Worm (Caenorhabditis elegans): ENCODE data around the gene Y70C5A.3.
"Not testable (repeated sequence)": the region's sequence is repeated elsewhere in the genome, so short reads cannot be mapped to it uniquely, and the experiment has no call there.

The Y70C5A.3 gene

DNA sequence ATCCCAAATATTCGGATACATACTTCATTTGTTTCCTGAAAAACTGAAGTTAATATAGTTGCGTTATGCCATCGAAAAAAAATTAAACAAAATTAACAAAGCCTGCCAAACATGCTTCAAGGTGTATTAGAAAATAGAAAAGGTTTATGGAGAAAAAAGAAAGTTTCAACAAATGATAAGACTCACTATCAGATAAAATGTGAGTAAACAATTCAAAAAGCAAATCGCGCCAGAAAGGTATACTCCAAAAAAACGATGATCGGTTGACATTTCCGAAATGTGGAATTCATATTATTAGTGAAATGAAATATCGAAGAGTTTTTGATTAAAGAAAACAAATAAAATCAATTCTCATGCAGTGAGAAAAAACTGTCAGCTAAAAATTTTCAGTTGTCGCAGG is at the start of gene Y70C5A.3:
Gene Y70C5A.3, minus strand, starts transcription at position 50 of the 400 bp plus-strand sequence.
- TF ChIP-seq fos-1 (tag; optimal IDR thresholded peaks at IDR 0.05), result peak; percentile 22
- no peak for TF ChIP-seq nhr-129 (tag; optimal IDR thresholded peaks at IDR 0.05)

DNA sequence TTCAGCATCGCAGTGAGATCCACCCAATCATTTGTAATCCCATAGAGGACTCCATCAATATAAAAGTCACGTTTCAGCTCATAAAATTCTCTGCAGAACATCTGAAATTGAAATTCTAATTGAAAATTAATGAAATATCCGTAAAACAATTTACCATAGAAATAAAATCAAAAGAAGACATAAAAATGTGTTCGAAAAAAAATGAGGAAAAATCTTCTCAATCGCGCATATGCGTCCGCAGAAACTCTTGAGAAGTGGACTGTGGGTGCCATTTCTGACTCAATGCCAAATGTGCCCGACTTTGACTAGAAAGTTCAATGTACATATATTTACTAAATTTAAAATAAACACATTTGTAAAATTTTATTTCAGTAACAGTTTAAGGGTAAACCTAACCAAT is 47.8 kb upstream of the Y70C5A.3 start, which contains the start of gene F14F8.9:
Gene F14F8.9, minus strand, starts transcription at position 101 of the 400 bp plus-strand sequence.
- TF ChIP-seq ztf-4 (tag; optimal IDR thresholded peaks at IDR 0.05) (no peak), gmeb-1 (tag; optimal IDR thresholded peaks at IDR 0.05) (no peak), ceh-16 (tag; optimal IDR thresholded peaks at IDR 0.05) (no peak), mbf-1 (tag; optimal IDR thresholded peaks at IDR 0.05) (no peak), nhr-10 (tag; optimal IDR thresholded peaks at IDR 0.05) (no peak), zag-1 (tag; optimal IDR thresholded peaks at IDR 0.05) (no peak), mdl-1 (tag; optimal IDR thresholded peaks at IDR 0.05) (no peak), unc-39 (tag; optimal IDR thresholded peaks at IDR 0.05) (no peak), nhr-237 (tag; optimal IDR thresholded peaks at IDR 0.05) (no peak), nhr-77 (tag; optimal IDR thresholded peaks at IDR 0.05) (no peak), aly-2 (tag; optimal IDR thresholded peaks at IDR 0.05) (no peak), C34F6.9 (tag; optimal IDR thresholded peaks at IDR 0.05) (no peak), alr-1 (tag; optimal IDR thresholded peaks at IDR 0.05) (no peak), nhr-12 (tag; optimal IDR thresholded peaks at IDR 0.05) (no peak), nhr-25 (tag; optimal IDR thresholded peaks at IDR 0.05) (no peak), ztf-1 (GFP tag; conservative IDR thresholded peaks at IDR 0.05) (no peak), mab-5 (tag; optimal IDR thresholded peaks at IDR 0.05) (no peak), ama-1 (optimal IDR thresholded peaks at IDR 0.05) (no peak), unc-62 (GFP tag; optimal IDR thresholded peaks at IDR 0.05) (no peak), lsy-2 (tag; optimal IDR thresholded peaks at IDR 0.05) (no peak)

DNA sequence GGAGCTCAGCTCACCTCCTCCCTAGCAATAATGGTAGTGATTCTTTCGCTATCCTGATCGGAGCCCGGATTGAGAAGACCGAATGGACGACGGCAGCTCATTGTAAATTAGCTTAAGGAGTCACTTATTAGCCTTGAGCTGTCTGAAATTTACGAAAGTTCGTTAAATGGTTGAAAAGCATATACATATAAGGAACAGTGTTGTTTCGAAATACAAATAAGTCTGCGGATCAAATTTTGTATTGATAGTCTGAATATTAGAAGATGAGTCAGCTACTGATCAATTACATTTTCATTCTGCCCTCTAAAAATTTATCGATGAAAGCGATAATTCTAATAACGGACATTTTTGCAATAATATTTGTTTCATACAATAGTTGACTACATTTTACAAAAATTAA is 45.9 kb upstream of the Y70C5A.3 start, which contains the start of gene F14F8.14:
Gene F14F8.14, minus strand, starts transcription at position 101 of the 400 bp plus-strand sequence.
- TF ChIP-seq snpc-4 (tag; optimal IDR thresholded peaks at IDR 0.05), result no peak
- no peak for TF ChIP-seq sem-4 (tag; optimal IDR thresholded peaks at IDR 0.05)
- TF ChIP-seq ama-1 (optimal IDR thresholded peaks at IDR 0.05), result no peak
- no peak for TF ChIP-seq unc-39 (tag; optimal IDR thresholded peaks at IDR 0.05)
- no peak for TF ChIP-seq nhr-237 (tag; optimal IDR thresholded peaks at IDR 0.05)
- no peak for TF ChIP-seq nhr-10 (tag; optimal IDR thresholded peaks at IDR 0.05)
- TF ChIP-seq mbf-1 (tag; optimal IDR thresholded peaks at IDR 0.05), result no peak
- no peak for TF ChIP-seq skn-1 (tag; optimal IDR thresholded peaks at IDR 0.05)
- no peak for TF ChIP-seq blmp-1 (tag; optimal IDR thresholded peaks at IDR 0.05; ENCODE audit: insufficient read depth)
- TF ChIP-seq Y55F3AM.14 (GFP tag; optimal IDR thresholded peaks at IDR 0.05), result no peak
- no peak for TF ChIP-seq F13H6.1 (tag; optimal IDR thresholded peaks at IDR 0.05)

DNA sequence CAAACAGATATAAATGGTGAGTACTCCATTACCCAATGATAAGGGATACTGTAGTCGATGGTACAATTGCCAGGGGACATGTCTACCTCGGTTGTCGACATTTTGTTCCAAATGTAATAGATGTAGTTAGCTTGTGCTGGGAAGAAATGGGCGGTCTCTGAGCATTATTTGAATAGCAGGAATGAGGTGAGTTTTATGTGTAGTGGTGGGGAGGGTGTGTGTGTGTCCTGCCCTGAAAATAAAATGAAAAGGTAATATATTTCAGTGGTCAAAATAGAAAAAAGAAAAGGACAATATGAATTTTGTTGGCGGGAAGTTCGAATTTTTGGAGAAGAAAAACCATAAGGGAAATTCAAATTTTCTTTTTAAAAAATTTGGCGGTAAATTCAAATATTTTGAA is 40.1 kb upstream of the Y70C5A.3 start, which contains the start of gene Y70C5B.2:
Gene Y70C5B.2, minus strand, starts transcription at position 101 of the 400 bp plus-strand sequence.
- not testable (repeated sequence) for TF ChIP-seq peb-1 (tag; optimal IDR thresholded peaks at IDR 0.05); ama-1 (optimal IDR thresholded peaks at IDR 0.05); crh-2 (tag; optimal IDR thresholded peaks at IDR 0.05)

DNA sequence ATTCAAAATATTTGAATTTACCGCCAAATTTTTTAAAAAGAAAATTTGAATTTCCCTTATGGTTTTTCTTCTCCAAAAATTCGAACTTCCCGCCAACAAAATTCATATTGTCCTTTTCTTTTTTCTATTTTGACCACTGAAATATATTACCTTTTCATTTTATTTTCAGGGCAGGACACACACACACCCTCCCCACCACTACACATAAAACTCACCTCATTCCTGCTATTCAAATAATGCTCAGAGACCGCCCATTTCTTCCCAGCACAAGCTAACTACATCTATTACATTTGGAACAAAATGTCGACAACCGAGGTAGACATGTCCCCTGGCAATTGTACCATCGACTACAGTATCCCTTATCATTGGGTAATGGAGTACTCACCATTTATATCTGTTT is 33.5 kb upstream of the Y70C5A.3 start, which contains the start of gene W06G6.15:
Gene W06G6.15, plus strand, starts transcription at position 301 of the 400 bp plus-strand sequence.
- TF ChIP-seq nhr-129 (tag; optimal IDR thresholded peaks at IDR 0.05); unc-55 (GFP tag; optimal IDR thresholded peaks at IDR 0.05); lsy-2 (tag; optimal IDR thresholded peaks at IDR 0.05): not testable (repeated sequence)

DNA sequence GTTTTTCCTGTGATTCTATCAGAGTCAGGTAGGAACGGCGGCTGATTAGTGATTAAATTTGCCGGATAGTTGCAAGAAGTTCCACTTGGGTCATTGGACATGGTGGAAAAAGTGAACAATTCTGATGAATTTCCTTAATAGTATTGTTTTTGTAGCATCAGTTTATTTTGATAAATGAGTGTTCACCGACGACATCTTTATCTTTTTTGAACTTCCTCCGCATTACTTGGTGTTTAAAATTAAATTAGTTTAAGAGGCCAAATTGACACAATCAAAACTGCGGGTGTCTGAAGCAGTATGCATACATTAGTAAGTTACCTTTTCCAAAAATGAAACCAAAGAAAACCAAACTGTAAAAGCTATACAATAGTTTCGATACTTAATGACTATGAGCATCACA is 28.5 kb upstream of the Y70C5A.3 start, which contains the start of gene W06G6.11:
Gene W06G6.11, minus strand, starts transcription at position 101 of the 400 bp plus-strand sequence.
- TF ChIP-seq F13H6.1, crh-2, mab-5 (tag; optimal IDR thresholded peaks at IDR 0.05): not testable (repeated sequence)
